Worm (Caenorhabditis elegans): ENCODE data around the gene F43H9.3.

- no peak for TF ChIP-seq nhr-21 (tag; optimal IDR thresholded peaks at IDR 0.05)
- no peak for TF ChIP-seq skn-1 (tag; optimal IDR thresholded peaks at IDR 0.05)
- no peak for TF ChIP-seq snpc-4 (tag; optimal IDR thresholded peaks at IDR 0.05)
- no peak for TF ChIP-seq unc-62 (GFP tag; optimal IDR thresholded peaks at IDR 0.05)
- TF ChIP-seq nhr-129 (tag; optimal IDR thresholded peaks at IDR 0.05), result no peak
Observed at ce11 chrV:8054130-8054529, 29.4 kb upstream of the F43H9.3 start, which contains the start of gene ZC513.2.
